Fruit fly (Drosophila melanogaster) whole organism, embryonic: ENCODE data around the gene anox.

ENCODE experiments used
- Abd-B ChIP-seq: fragments of 200-800 bp; sonication (Bioruptor generic); optimal IDR thresholded peaks from 2 replicates; lab custom pipeline; 2018; ENCODE audit warnings: missing biosample characterization, mild to moderate bottlenecking, missing genetic modification characterization, moderate library complexity
- BEAF-32 ChIP-seq: fragments of 200-800 bp; sonication (Bioruptor generic); optimal IDR thresholded peaks from 3 replicates; lab custom pipeline; 2017; ENCODE audit warnings: missing biosample characterization, missing genetic modification characterization, mild to moderate bottlenecking, moderate library complexity, missing genetic modification reagents
- Blimp-1 ChIP-seq: fragments of 200-800 bp; sonication (Bioruptor generic); optimal IDR thresholded peaks from 3 replicates; lab custom pipeline; 2018; ENCODE audit warnings: missing biosample characterization, missing genetic modification characterization, mild to moderate bottlenecking, moderate library complexity, missing genetic modification reagents
- CG12219 ChIP-seq: fragments of 200-800 bp; sonication (Bioruptor generic); optimal IDR thresholded peaks from 3 replicates; lab custom pipeline; 2018; ENCODE audit warnings: missing biosample characterization, mild to moderate bottlenecking, missing genetic modification characterization
- CG13624 ChIP-seq: fragments of 200-800 bp; sonication (Bioruptor generic); optimal IDR thresholded peaks from 2 replicates; lab custom pipeline; 2016; ENCODE audit warnings: missing biosample characterization, missing genetic modification characterization
- CG15073 ChIP-seq: fragments of 200-800 bp; sonication (Bioruptor generic); optimal IDR thresholded peaks from 2 replicates; lab custom pipeline; 2016; ENCODE audit warnings: missing biosample characterization, missing genetic modification characterization
- CG15269 ChIP-seq: fragments of 200-800 bp; sonication (Bioruptor generic); optimal IDR thresholded peaks from 2 replicates; lab custom pipeline; 2018; ENCODE audit warnings: missing biosample characterization, mild to moderate bottlenecking, missing genetic modification characterization, moderate library complexity
- CG15479 ChIP-seq: fragments of 200-800 bp; sonication (Bioruptor generic); optimal IDR thresholded peaks from 3 replicates; lab custom pipeline; 2019; ENCODE audit warnings: missing biosample characterization, mild to moderate bottlenecking, missing genetic modification characterization, moderate library complexity
- CG2120 ChIP-seq: fragments of 200-800 bp; sonication (Bioruptor generic); optimal IDR thresholded peaks from 3 replicates; lab custom pipeline; 2016; ENCODE audit warnings: missing biosample characterization, missing genetic modification characterization
- CG2202 ChIP-seq: fragments of 200-800 bp; sonication (Bioruptor generic); optimal IDR thresholded peaks from 2 replicates; lab custom pipeline; 2018; ENCODE audit warnings: missing biosample characterization, mild to moderate bottlenecking, missing genetic modification characterization
- CG3163 ChIP-seq: fragments of 200-800 bp; sonication (Bioruptor generic); optimal IDR thresholded peaks from 3 replicates; lab custom pipeline; 2016; ENCODE audit warnings: missing biosample characterization, missing genetic modification characterization
- CG3281 ChIP-seq: fragments of 200-800 bp; sonication (Bioruptor generic); optimal IDR thresholded peaks from 3 replicates; lab custom pipeline; 2017; ENCODE audit warnings: missing biosample characterization, mild to moderate bottlenecking, missing genetic modification characterization
- CG4854 ChIP-seq: fragments of 200-800 bp; sonication (Bioruptor generic); optimal IDR thresholded peaks from 2 replicates; lab custom pipeline; 2016; ENCODE audit warnings: missing biosample characterization, missing genetic modification characterization, inconsistent platforms
- CG7357 ChIP-seq: fragments of 200-800 bp; sonication (Bioruptor generic); IDR thresholded peaks from 3 replicates; pipeline ENCODE4 v1.3.6; 2022; ENCODE audit warnings: missing biosample characterization, missing genetic modification characterization
- CG8478 ChIP-seq: fragments of >200 bp; optimal IDR thresholded peaks from 2 replicates; lab custom pipeline; 2018
- CG9609 ChIP-seq: fragments of 200-800 bp; sonication (Bioruptor generic); optimal IDR thresholded peaks from 3 replicates; lab custom pipeline; 2016; ENCODE audit warnings: missing biosample characterization, missing genetic modification characterization
- CG9932 ChIP-seq: fragments of 200-800 bp; sonication (Bioruptor generic); IDR thresholded peaks from 2 replicates; pipeline ENCODE4 v1.3.6; 2022; ENCODE audit warnings: missing biosample characterization, missing genetic modification characterization
- CoRest ChIP-seq: fragments of 200-800 bp; sonication (Bioruptor generic); optimal IDR thresholded peaks from 3 replicates; lab custom pipeline; 2018; ENCODE audit warnings: missing biosample characterization, mild to moderate bottlenecking, missing genetic modification characterization, moderate library complexity
- D19A ChIP-seq: fragments of 200-800 bp; optimal IDR thresholded peaks from 3 replicates; lab custom pipeline; 2019; ENCODE audit warnings: missing biosample characterization, mild to moderate bottlenecking, missing genetic modification characterization, moderate library complexity
- H2.0 ChIP-seq: fragments of 200-800 bp; sonication (Bioruptor generic); IDR thresholded peaks from 2 replicates; pipeline ENCODE4 v1.3.6; 2022; ENCODE audit warnings: missing biosample characterization, missing genetic modification characterization
- HHEX ChIP-seq: fragments of 200-800 bp; sonication (Bioruptor generic); optimal IDR thresholded peaks from 3 replicates; lab custom pipeline; 2017; ENCODE audit warnings: missing biosample characterization, mild to moderate bottlenecking, missing genetic modification characterization, missing genetic modification reagents
- HmgD ChIP-seq: fragments of 200-800 bp; sonication (Bioruptor generic); optimal IDR thresholded peaks from 3 replicates; lab custom pipeline; 2016; ENCODE audit warnings: missing biosample characterization, missing genetic modification characterization
- Hmr ChIP-seq: fragments of 200-800 bp; sonication (Bioruptor generic); optimal IDR thresholded peaks from 3 replicates; lab custom pipeline; 2017; ENCODE audit warnings: mild to moderate bottlenecking, missing biosample characterization, missing genetic modification reagents, missing genetic modification characterization
- NC2α ChIP-seq: fragments of 200-800 bp; sonication (Bioruptor generic); optimal IDR thresholded peaks from 2 replicates; lab custom pipeline; 2016; ENCODE audit warnings: missing biosample characterization, missing genetic modification characterization
- Rfx ChIP-seq: fragments of 200-800 bp; sonication (Bioruptor generic); IDR thresholded peaks from 2 replicates; pipeline ENCODE4 v1.3.6; 2022; ENCODE audit warnings: missing biosample characterization, missing genetic modification characterization
- TFAM ChIP-seq: fragments of 200-800 bp; sonication (Bioruptor generic); optimal IDR thresholded peaks from 2 replicates; lab custom pipeline; 2017; ENCODE audit warnings: missing biosample characterization, missing genetic modification characterization, inconsistent platforms
- Tbp ChIP-seq: fragments of >200 bp; optimal IDR thresholded peaks from 2 replicates; lab custom pipeline; 2018; ENCODE audit warnings: missing biosample characterization, missing genetic modification characterization
- Xbp1 ChIP-seq: fragments of 200-800 bp; sonication (Bioruptor generic); optimal IDR thresholded peaks from 3 replicates; lab custom pipeline; 2016; ENCODE audit warnings: missing biosample characterization, mild to moderate bottlenecking, missing genetic modification characterization
- ac ChIP-seq: fragments of 200-800 bp; sonication (Bioruptor generic); optimal IDR thresholded peaks from 3 replicates; lab custom pipeline; 2017; ENCODE audit warnings: missing biosample characterization, mild to moderate bottlenecking, missing genetic modification characterization
- amos ChIP-seq: fragments of 200-800 bp; sonication (Bioruptor generic); IDR thresholded peaks from 2 replicates; pipeline ENCODE4 v1.3.6; 2022; ENCODE audit warnings: missing biosample characterization, missing genetic modification characterization; ENCODE audit not compliant: partially characterized antibody
- ase ChIP-seq: fragments of 200-800 bp; sonication (Bioruptor generic); IDR thresholded peaks from 3 replicates; pipeline ENCODE4 v1.3.6; 2022; ENCODE audit warnings: missing biosample characterization, missing genetic modification characterization
- bsh ChIP-seq, 2 experiments: fragments of 200-800 bp; sonication (Bioruptor generic); optimal IDR thresholded peaks; 2 replicates each; lab custom pipeline; 2017 to 2018; ENCODE audit warnings: mild to moderate bottlenecking in 2 of 2, missing biosample characterization in 2 of 2, missing genetic modification characterization in 2 of 2, moderate library complexity in 1 of 2
- cad ChIP-seq: fragments of >200 bp; optimal IDR thresholded peaks from 2 replicates; lab custom pipeline; 2017; ENCODE audit warnings: missing biosample characterization, missing genetic modification characterization
- cato ChIP-seq: fragments of 200-800 bp; sonication (Bioruptor generic); optimal IDR thresholded peaks from 2 replicates; lab custom pipeline; 2016; ENCODE audit warnings: missing biosample characterization, missing genetic modification characterization, borderline replicate concordance
- caup ChIP-seq: fragments of 200-800 bp; sonication (Bioruptor generic); optimal IDR thresholded peaks from 3 replicates; lab custom pipeline; 2017; ENCODE audit warnings: missing biosample characterization, mild to moderate bottlenecking, missing genetic modification characterization, moderate library complexity; ENCODE audit not compliant: severe bottlenecking
- disco-r ChIP-seq: fragments of 200-800 bp; sonication (Bioruptor generic); optimal IDR thresholded peaks from 2 replicates; lab custom pipeline; 2016; ENCODE audit warnings: missing biosample characterization, missing genetic modification characterization
- fu2 ChIP-seq: fragments of 200-800 bp; sonication (Bioruptor generic); optimal IDR thresholded peaks from 2 replicates; lab custom pipeline; 2016; ENCODE audit warnings: missing biosample characterization, missing genetic modification characterization
- gce ChIP-seq: fragments of 200-800 bp; sonication (Bioruptor generic); IDR thresholded peaks from 3 replicates; pipeline ENCODE4 v1.3.6; 2022; ENCODE audit warnings: missing biosample characterization, missing genetic modification characterization
- grau ChIP-seq: fragments of 200-800 bp; optimal IDR thresholded peaks from 3 replicates; lab custom pipeline; 2019; ENCODE audit warnings: missing biosample characterization, mild to moderate bottlenecking, missing genetic modification characterization, moderate library complexity
- gro ChIP-seq: fragments of 200-800 bp; sonication (Bioruptor generic); optimal IDR thresholded peaks from 2 replicates; lab custom pipeline; 2016; ENCODE audit warnings: missing biosample characterization, missing genetic modification characterization
- gsb ChIP-seq: fragments of 200-800 bp; sonication (Bioruptor generic); IDR thresholded peaks from 2 replicates; pipeline ENCODE4 v1.3.6; 2022; ENCODE audit warnings: missing biosample characterization, missing genetic modification characterization
- hth ChIP-seq: fragments of >200 bp; optimal IDR thresholded peaks from 2 replicates; lab custom pipeline; 2017; ENCODE audit warnings: inconsistent platforms
- lilli ChIP-seq: fragments of 200-800 bp; sonication (Bioruptor generic); optimal IDR thresholded peaks from 3 replicates; lab custom pipeline; 2016; ENCODE audit warnings: missing biosample characterization, missing genetic modification characterization
- lmd ChIP-seq: fragments of 200-800 bp; sonication (Bioruptor generic); IDR thresholded peaks from 2 replicates; pipeline ENCODE4 v1.3.6; 2022; ENCODE audit warnings: missing biosample characterization, missing genetic modification characterization
- maf-S ChIP-seq: fragments of 200-800 bp; sonication (Bioruptor generic); optimal IDR thresholded peaks from 2 replicates; lab custom pipeline; 2016; ENCODE audit warnings: missing biosample characterization, missing genetic modification characterization
- nmo ChIP-seq: fragments of 200-800 bp; sonication (Bioruptor generic); optimal IDR thresholded peaks from 2 replicates; lab custom pipeline; 2018; ENCODE audit warnings: missing biosample characterization, mild to moderate bottlenecking, missing genetic modification characterization, moderate library complexity
- ranshi ChIP-seq: fragments of 200-800 bp; sonication (Bioruptor generic); IDR thresholded peaks from 2 replicates; pipeline ENCODE4 v1.3.6; 2022; ENCODE audit warnings: missing biosample characterization, missing genetic modification characterization
- row ChIP-seq: fragments of 200-800 bp; sonication (Bioruptor generic); IDR thresholded peaks from 3 replicates; pipeline ENCODE4 v1.3.6; 2022; ENCODE audit warnings: missing biosample characterization, missing genetic modification characterization
- sens ChIP-seq: fragments of 200-800 bp; sonication (Bioruptor generic); peaks from one replicate; lab custom pipeline; 2016; ENCODE audit warnings: missing biosample characterization, missing genetic modification characterization
- shn ChIP-seq: fragments of 200-800 bp; sonication (Bioruptor generic); optimal IDR thresholded peaks from 3 replicates; lab custom pipeline; 2016; ENCODE audit warnings: missing biosample characterization, missing genetic modification characterization
- sr ChIP-seq: fragments of 200-800 bp; sonication (Bioruptor generic); IDR thresholded peaks from 3 replicates; pipeline ENCODE4 v1.3.6; 2022; ENCODE audit warnings: missing biosample characterization, missing genetic modification characterization
- unpg ChIP-seq: fragments of 200-800 bp; sonication (Bioruptor generic); optimal IDR thresholded peaks from 3 replicates; lab custom pipeline; 2018; ENCODE audit warnings: missing biosample characterization, mild to moderate bottlenecking, missing genetic modification characterization, moderate library complexity
- yki ChIP-seq: fragments of >200 bp; optimal IDR thresholded peaks from 3 replicates; lab custom pipeline; 2018

The anox gene

dm6 chrX:21282035-21282434 is 37.1 kb downstream of the anox start:
- TF ChIP-seq HHEX (GFP tag; lab: Kevin White, UChicago) (no peak), gro (GFP tag; lab: Kevin White, UChicago) (no peak), gce (no peak), shn (GFP tag; lab: Kevin White, UChicago) (no peak), ranshi (GFP tag; lab: Robert Waterston, UW) (peak; percentile 24; the same call in 1 of the 2 replicates), CG15479 (no peak), CG15073 (GFP tag; lab: Kevin White, UChicago) (no peak), ac (no peak), Abd-B (GFP tag; lab: Kevin White, UChicago) (no peak), CG9609 (GFP tag; lab: Kevin White, UChicago) (no peak), CG3281 (GFP tag; lab: Kevin White, UChicago) (no peak), Tbp (GFP tag; lab: Kevin White, UChicago) (no peak), lmd (GFP tag; lab: Robert Waterston, UW) (no peak; the same call in 1 of the 2 replicates), CoRest (no peak), H2.0 (GFP tag; lab: Robert Waterston, UW) (peak; percentile 29; the same call in 1 of the 2 replicates), amos (GFP tag; lab: Robert Waterston, UW) (no peak), caup (GFP tag; lab: Kevin White, UChicago) (no peak), TFAM (GFP tag; lab: Kevin White, UChicago) (no peak), CG12219 (GFP tag; lab: Kevin White, UChicago) (peak; percentile 19), row (GFP tag; lab: Robert Waterston, UW) (peak; percentile 44; the same call in 2 of the 3 replicates), gsb (GFP tag; lab: Robert Waterston, UW) (peak; percentile 34; the same call in 1 of the 2 replicates), nmo (GFP tag; lab: Kevin White, UChicago) (peak; percentile 11), CG2120 (GFP tag; lab: Kevin White, UChicago) (peak; percentile 23), NC2α (GFP tag; lab: Kevin White, UChicago) (no peak), CG4854 (no peak), CG8478 (lab: Kevin White, UChicago) (no peak), cato (GFP tag; lab: Kevin White, UChicago) (no peak), fu2 (GFP tag; lab: Kevin White, UChicago) (no peak), bsh (GFP tag; optimal IDR thresholded peaks at IDR 0.05; lab: Kevin White, UChicago) (peak in 1 of 2 experiments; percentile 19), lilli (GFP tag; lab: Kevin White, UChicago) (peak; percentile 25), CG15269 (peak; percentile 39), sr (no peak), unpg (peak; percentile 30), CG7357 (GFP tag; lab: Robert Waterston, UW) (peak; percentile 28; the same call in 1 of the 3 replicates), Xbp1 (GFP tag; lab: Kevin White, UChicago) (no peak), hth (lab: Kevin White, UChicago) (no peak), sens (GFP tag; lab: Kevin White, UChicago) (peak; percentile 61), CG3163 (GFP tag; lab: Kevin White, UChicago) (no peak), yki (lab: Kevin White, UChicago) (no peak), grau (tag; lab: Kevin White, UChicago) (peak; percentile 4), cad (GFP tag; lab: Kevin White, UChicago) (no peak), CG9932 (GFP tag; lab: Robert Waterston, UW) (peak; percentile 17; the same call in 1 of the 2 replicates), CG2202 (tag; lab: Kevin White, UChicago) (no peak), disco-r (GFP tag; lab: Kevin White, UChicago) (no peak), BEAF-32 (GFP tag; lab: Kevin White, UChicago) (no peak), ase (no peak), D19A (tag; lab: Kevin White, UChicago) (peak; percentile 89), HmgD (GFP tag; lab: Kevin White, UChicago) (no peak), CG13624 (GFP tag; lab: Kevin White, UChicago) (no peak), Rfx (GFP tag; lab: Robert Waterston, UW) (peak; percentile 76), maf-S (GFP tag; lab: Kevin White, UChicago) (peak; percentile 6), Hmr (GFP tag; lab: Kevin White, UChicago) (peak; percentile 4), Blimp-1 (GFP tag; lab: Kevin White, UChicago) (peak; percentile 18)
